Fruit fly (Drosophila melanogaster) whole organism, embryonic: ENCODE data around the gene CG33124.
A peak's percentile ranks its signal among the peaks of the same experiment; 100 is the strongest.

Source experiments
- Asciz ChIP-seq: fragments of 200-800 bp; sonication (Bioruptor generic); optimal IDR thresholded peaks from 2 replicates; lab custom pipeline; 2017; ENCODE audit warnings: missing biosample characterization, mild to moderate bottlenecking, missing genetic modification characterization, missing genetic modification reagents
- Bteb2 ChIP-seq: fragments of 200-800 bp; sonication (Bioruptor generic); optimal IDR thresholded peaks from 2 replicates; lab custom pipeline; 2016; ENCODE audit warnings: missing biosample characterization, missing genetic modification characterization
- CG10209 ChIP-seq: fragments of 200-800 bp; sonication (Bioruptor generic); optimal IDR thresholded peaks from 3 replicates; lab custom pipeline; 2017; ENCODE audit warnings: missing biosample characterization, mild to moderate bottlenecking, missing genetic modification characterization, missing genetic modification reagents
- CG1024 ChIP-seq: fragments of 200-800 bp; sonication (Bioruptor generic); IDR thresholded peaks from 2 replicates; pipeline ENCODE4 v1.3.6; 2022; ENCODE audit warnings: missing biosample characterization, missing genetic modification characterization
- CG10654 ChIP-seq: fragments of 200-800 bp; sonication (Bioruptor generic); optimal IDR thresholded peaks from 2 replicates; lab custom pipeline; 2016; ENCODE audit warnings: missing biosample characterization, missing genetic modification characterization
- CG11695 ChIP-seq: fragments of 200-800 bp; sonication (Bioruptor generic); IDR thresholded peaks from 3 replicates; pipeline ENCODE4 v1.3.6; 2022; ENCODE audit warnings: missing biosample characterization, missing genetic modification characterization
- CG11723 ChIP-seq: fragments of 200-800 bp; sonication (Bioruptor generic); optimal IDR thresholded peaks from 2 replicates; lab custom pipeline; 2017; ENCODE audit warnings: missing biosample characterization, mild to moderate bottlenecking, missing genetic modification characterization
- CG13424 ChIP-seq: fragments of 200-800 bp; sonication (Bioruptor generic); optimal IDR thresholded peaks from 2 replicates; lab custom pipeline; 2019; ENCODE audit warnings: missing biosample characterization, mild to moderate bottlenecking, missing genetic modification characterization, moderate library complexity
- CG13775 ChIP-seq: fragments of 200-800 bp; sonication (Bioruptor generic); optimal IDR thresholded peaks from 3 replicates; lab custom pipeline; 2017; ENCODE audit warnings: missing biosample characterization, mild to moderate bottlenecking, missing genetic modification characterization
- CG14860 ChIP-seq: fragments of 200-800 bp; sonication (Bioruptor generic); IDR thresholded peaks from 3 replicates; pipeline ENCODE4 v1.3.6; 2022; ENCODE audit warnings: missing biosample characterization, missing genetic modification characterization; ENCODE audit not compliant: partially characterized antibody
- CG14965 ChIP-seq: fragments of 200-800 bp; sonication (Bioruptor generic); optimal IDR thresholded peaks from 2 replicates; lab custom pipeline; 2016; ENCODE audit warnings: missing biosample characterization, missing genetic modification characterization, borderline replicate concordance
- CG15073 ChIP-seq: fragments of 200-800 bp; sonication (Bioruptor generic); optimal IDR thresholded peaks from 2 replicates; lab custom pipeline; 2016; ENCODE audit warnings: missing biosample characterization, missing genetic modification characterization
- CG15269 ChIP-seq: fragments of 200-800 bp; sonication (Bioruptor generic); optimal IDR thresholded peaks from 2 replicates; lab custom pipeline; 2018; ENCODE audit warnings: missing biosample characterization, mild to moderate bottlenecking, missing genetic modification characterization, moderate library complexity
- CG16779 ChIP-seq: fragments of 200-800 bp; sonication (Bioruptor generic); IDR thresholded peaks from 2 replicates; pipeline ENCODE4 v1.3.6; 2022; ENCODE audit warnings: missing biosample characterization, missing genetic modification characterization
- CG16863 ChIP-seq: fragments of 200-800 bp; sonication (Bioruptor generic); optimal IDR thresholded peaks from 3 replicates; lab custom pipeline; 2016; ENCODE audit warnings: missing biosample characterization, missing genetic modification characterization
- CG17359 ChIP-seq: fragments of 200-800 bp; sonication (Bioruptor generic); optimal IDR thresholded peaks from 3 replicates; lab custom pipeline; 2018; ENCODE audit warnings: missing biosample characterization, mild to moderate bottlenecking, missing genetic modification characterization, moderate library complexity
- CG17568 ChIP-seq: fragments of 200-800 bp; sonication (Bioruptor generic); optimal IDR thresholded peaks from 2 replicates; lab custom pipeline; 2018; ENCODE audit warnings: missing biosample characterization, mild to moderate bottlenecking, missing genetic modification characterization, moderate library complexity
- CG3838 ChIP-seq: fragments of 200-800 bp; sonication (Bioruptor generic); optimal IDR thresholded peaks from 3 replicates; lab custom pipeline; 2016; ENCODE audit warnings: missing biosample characterization, missing genetic modification characterization
- CG4730 ChIP-seq: fragments of 200-800 bp; sonication (Bioruptor generic); IDR thresholded peaks from 2 replicates; pipeline ENCODE4 v1.3.6; 2022; ENCODE audit warnings: missing biosample characterization, missing genetic modification characterization
- CG6272 ChIP-seq: fragments of 200-800 bp; sonication (Bioruptor generic); IDR thresholded peaks from 2 replicates; pipeline ENCODE4 v1.3.6; 2022; ENCODE audit warnings: missing biosample characterization, missing genetic modification characterization
- CG9609 ChIP-seq: fragments of 200-800 bp; sonication (Bioruptor generic); optimal IDR thresholded peaks from 3 replicates; lab custom pipeline; 2016; ENCODE audit warnings: missing biosample characterization, missing genetic modification characterization
- CG9932 ChIP-seq: fragments of 200-800 bp; sonication (Bioruptor generic); IDR thresholded peaks from 2 replicates; pipeline ENCODE4 v1.3.6; 2022; ENCODE audit warnings: missing biosample characterization, missing genetic modification characterization
- CkIIα-i1 ChIP-seq: fragments of 200-800 bp; sonication (Bioruptor generic); IDR thresholded peaks from 2 replicates; pipeline ENCODE4 v1.3.6; 2022; ENCODE audit warnings: missing biosample characterization, missing genetic modification characterization
- D19B ChIP-seq: fragments of 200-800 bp; sonication (Bioruptor generic); optimal IDR thresholded peaks from 2 replicates; lab custom pipeline; 2017; ENCODE audit warnings: missing biosample characterization, mild to moderate bottlenecking, missing genetic modification characterization
- Dbx ChIP-seq: fragments of 200-800 bp; sonication (Bioruptor generic); IDR thresholded peaks from 3 replicates; pipeline ENCODE4 v1.3.6; 2022; ENCODE audit warnings: missing biosample characterization, missing genetic modification characterization
- H15 ChIP-seq: fragments of 200-800 bp; sonication (Bioruptor generic); IDR thresholded peaks from 3 replicates; pipeline ENCODE4 v1.3.6; 2022; ENCODE audit warnings: missing biosample characterization, missing genetic modification characterization
- Hr3 ChIP-seq: fragments of 200-800 bp; sonication (Bioruptor generic); optimal IDR thresholded peaks from 3 replicates; lab custom pipeline; 2016; ENCODE audit warnings: missing biosample characterization, missing genetic modification characterization
- Lpt ChIP-seq: fragments of >200 bp; optimal IDR thresholded peaks from 2 replicates; lab custom pipeline; 2018; ENCODE audit warnings: missing biosample characterization, missing genetic modification characterization
- Ptx1 ChIP-seq: fragments of 200-800 bp; sonication (Bioruptor generic); IDR thresholded peaks from 2 replicates; pipeline ENCODE4 v1.3.6; 2022; ENCODE audit warnings: missing biosample characterization, missing genetic modification characterization
- crc ChIP-seq: fragments of 200-800 bp; sonication (Bioruptor generic); optimal IDR thresholded peaks from 2 replicates; lab custom pipeline; 2016; ENCODE audit warnings: missing biosample characterization, missing genetic modification characterization
- croc ChIP-seq: fragments of 200-800 bp; sonication (Bioruptor generic); conservative IDR thresholded peaks from 3 replicates; pipeline ENCODE4 v1.3.6; 2022; ENCODE audit warnings: missing biosample characterization, missing genetic modification characterization
- eve ChIP-seq, 2 experiments: fragments of >200 bp; optimal IDR thresholded peaks; 2 replicates each; lab custom pipeline; 2017; ENCODE audit warnings: missing biosample characterization in 2 of 2, missing genetic modification characterization in 2 of 2
- ftz-f1 ChIP-seq: fragments of 200-800 bp; sonication (Bioruptor generic); optimal IDR thresholded peaks from 2 replicates; lab custom pipeline; 2016; ENCODE audit warnings: missing biosample characterization, missing genetic modification characterization
- ham ChIP-seq: fragments of 200-800 bp; sonication (Bioruptor generic); IDR thresholded peaks from 2 replicates; pipeline ENCODE4 v1.3.6; 2022; ENCODE audit warnings: missing biosample characterization, missing genetic modification characterization
- insv ChIP-seq, 2 experiments: fragments of 200-800 bp; sonication (Bioruptor generic); optimal IDR thresholded peaks; 3 replicates each; lab custom pipeline; 2016 to 2018; ENCODE audit warnings: missing biosample characterization in 2 of 2, missing genetic modification characterization in 2 of 2
- kah ChIP-seq: fragments of 200-800 bp; sonication (Bioruptor generic); optimal IDR thresholded peaks from 2 replicates; lab custom pipeline; 2018; ENCODE audit warnings: missing biosample characterization, mild to moderate bottlenecking, missing genetic modification characterization
- nerfin-1 ChIP-seq: fragments of 200-800 bp; sonication (Bioruptor generic); optimal IDR thresholded peaks from 3 replicates; lab custom pipeline; 2019; ENCODE audit warnings: missing biosample characterization, mild to moderate bottlenecking, missing genetic modification characterization, moderate library complexity
- odd ChIP-seq: fragments of 200-800 bp; sonication (Bioruptor generic); optimal IDR thresholded peaks from 2 replicates; lab custom pipeline; 2017; ENCODE audit warnings: missing biosample characterization, mild to moderate bottlenecking, missing genetic modification characterization
- otp ChIP-seq: fragments of 200-800 bp; sonication (Bioruptor generic); IDR thresholded peaks from 3 replicates; pipeline ENCODE4, ENCODE4 v1.3.6; 2022; ENCODE audit warnings: missing biosample characterization, missing genetic modification characterization
- pfk ChIP-seq: fragments of 200-800 bp; sonication (Bioruptor generic); optimal IDR thresholded peaks from 2 replicates; lab custom pipeline; 2018; ENCODE audit warnings: missing biosample characterization, mild to moderate bottlenecking, missing genetic modification characterization, moderate library complexity
- phol ChIP-seq: fragments of 200-800 bp; sonication (Bioruptor generic); optimal IDR thresholded peaks from 3 replicates; lab custom pipeline; 2018; ENCODE audit warnings: missing biosample characterization, mild to moderate bottlenecking, missing genetic modification characterization, moderate library complexity
- prd ChIP-seq, 3 experiments: fragments of >200 bp in 2 of 3; fragments of 200-800 bp in 1 of 3; sonication (Bioruptor generic) in 1 of 3; optimal IDR thresholded peaks in 2 of 3; IDR thresholded peaks in 1 of 3; 2 replicates in 2 of 3; 3 replicates in 1 of 3; pipeline versions ENCODE4 v1.3.6 to Lab custom; 2017 to 2022; ENCODE audit warnings: missing biosample characterization in 1 of 3, missing genetic modification characterization in 1 of 3
- pzg ChIP-seq: fragments of 200-800 bp; sonication (Bioruptor generic); optimal IDR thresholded peaks from 3 replicates; lab custom pipeline; 2018; ENCODE audit warnings: missing biosample characterization, mild to moderate bottlenecking, missing genetic modification characterization, moderate library complexity
- sd ChIP-seq: fragments of 200-800 bp; sonication (Bioruptor generic); optimal IDR thresholded peaks from 3 replicates; lab custom pipeline; 2018; ENCODE audit warnings: missing biosample characterization, mild to moderate bottlenecking, missing genetic modification characterization, moderate library complexity
- sisA ChIP-seq: fragments of 200-800 bp; sonication (Bioruptor generic); IDR thresholded peaks from 2 replicates; pipeline ENCODE4 v1.3.6; 2022; ENCODE audit warnings: missing biosample characterization, missing genetic modification characterization
- sob ChIP-seq: fragments of 200-800 bp; sonication (Bioruptor generic); IDR thresholded peaks from 2 replicates; pipeline ENCODE4 v1.3.6; 2022; ENCODE audit warnings: missing biosample characterization, missing genetic modification characterization
- twi ChIP-seq: fragments of 200-800 bp; optimal IDR thresholded peaks from 2 replicates; lab custom pipeline; 2019; ENCODE audit warnings: missing biosample characterization, mild to moderate bottlenecking, missing genetic modification characterization, moderate library complexity
- usp ChIP-seq: fragments of >200 bp; optimal IDR thresholded peaks from 2 replicates; lab custom pipeline; 2017; ENCODE audit warnings: missing biosample characterization, missing genetic modification characterization
- vfl ChIP-seq: fragments of 200-800 bp; sonication (Bioruptor generic); optimal IDR thresholded peaks from 2 replicates; lab custom pipeline; 2016; ENCODE audit warnings: missing biosample characterization, missing genetic modification characterization
- wor ChIP-seq: fragments of 200-800 bp; sonication (Bioruptor generic); IDR thresholded peaks from 2 replicates; pipeline ENCODE4 v1.3.6; 2022; ENCODE audit warnings: missing biosample characterization, missing genetic modification characterization
- zfh1 ChIP-seq: fragments of 200-800 bp; sonication (Bioruptor generic); IDR thresholded peaks from 3 replicates; pipeline ENCODE4 v1.3.6; 2022; ENCODE audit warnings: missing biosample characterization, missing genetic modification characterization

The CG33124 gene

DNA sequence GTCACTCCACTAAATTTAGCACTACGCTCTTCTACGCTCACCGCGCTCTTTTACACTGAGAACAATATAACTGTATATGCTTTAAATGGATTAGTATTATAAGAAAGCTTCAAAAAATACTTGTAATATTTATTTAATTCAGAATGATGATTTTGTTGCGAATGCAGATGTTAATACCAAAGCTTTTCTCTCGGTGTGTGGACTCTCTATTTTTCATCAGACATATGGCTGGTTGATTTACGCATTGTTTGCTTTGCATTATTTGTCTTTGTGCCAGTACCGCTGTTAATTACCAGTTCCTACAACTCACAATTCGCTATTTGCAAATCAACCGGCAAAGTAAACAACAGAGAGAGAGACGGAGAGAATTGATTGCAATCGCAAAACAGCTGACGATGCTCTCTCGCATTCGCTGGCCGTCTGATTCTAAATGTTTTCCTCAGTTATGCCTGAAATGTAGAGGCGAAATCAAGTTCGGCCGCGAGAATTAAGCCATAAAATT is 12.8 kb upstream of the CG33124 start (continued):
- TF ChIP-seq Lpt (GFP tag; lab: Kevin White, UChicago) = no peak
- peak; percentile 94 for TF ChIP-seq CG9609 (GFP tag; lab: Kevin White, UChicago)
- TF ChIP-seq ftz-f1 (GFP tag; lab: Kevin White, UChicago) = peak; percentile 68
- no peak for TF ChIP-seq prd (optimal IDR thresholded peaks at IDR 0.05; lab: Kevin White, UChicago)
- TF ChIP-seq prd (GFP tag; IDR thresholded peaks at IDR 0.05; lab: Robert Waterston, UW) = peak; percentile 98
- no peak for TF ChIP-seq pfk
- no peak for TF ChIP-seq usp (GFP tag; lab: Kevin White, UChicago)
- TF ChIP-seq CG10209 (GFP tag; lab: Kevin White, UChicago) = peak; percentile 98
- TF ChIP-seq CG4730 = peak; percentile 95
- peak; percentile 97 for TF ChIP-seq sisA
- TF ChIP-seq croc = peak; percentile 91
- peak; percentile 95 for TF ChIP-seq odd (GFP tag; lab: Kevin White, UChicago)
- TF ChIP-seq Hr3 (GFP tag; lab: Kevin White, UChicago) = peak; percentile 97
- TF ChIP-seq kah = peak; percentile 86
- peak; percentile 91 for TF ChIP-seq crc (GFP tag; lab: Kevin White, UChicago)
- TF ChIP-seq CG13424 (tag; lab: Kevin White, UChicago) = peak; percentile 97
- peak; percentile 98 for TF ChIP-seq CG11695 (GFP tag; lab: Robert Waterston, UW)
- TF ChIP-seq CG1024 (GFP tag; lab: Robert Waterston, UW) = peak; percentile 95
- TF ChIP-seq insv (GFP tag; optimal IDR thresholded peaks at IDR 0.05; lab: Kevin White, UChicago) = peak in 1 of 2 experiments; percentile 57
- TF ChIP-seq CG9932 (GFP tag; lab: Robert Waterston, UW) = peak; percentile 99
- peak; percentile 92 for TF ChIP-seq phol (tag; lab: Kevin White, UChicago)
- TF ChIP-seq zfh1 = peak; percentile 98
- TF ChIP-seq CG14860 (GFP tag; lab: Robert Waterston, UW) = no peak
- TF ChIP-seq CG6272 = peak; percentile 91
- peak; percentile 86 for TF ChIP-seq D19B
- TF ChIP-seq CG14965 (GFP tag; lab: Kevin White, UChicago) = peak; percentile 61
- TF ChIP-seq CG17359 (tag; lab: Kevin White, UChicago) = peak; percentile 96
- TF ChIP-seq Dbx (GFP tag; lab: Robert Waterston, UW) = peak; percentile 98
- peak; percentile 96 for TF ChIP-seq CG16779 (GFP tag; lab: Robert Waterston, UW)
- TF ChIP-seq twi (tag; lab: Kevin White, UChicago) = peak; percentile 92
- TF ChIP-seq CkIIα-i1 (GFP tag; lab: Robert Waterston, UW) = peak; percentile 90
- TF ChIP-seq CG15073 (GFP tag; lab: Kevin White, UChicago) = peak; percentile 76
- TF ChIP-seq sd (tag; lab: Kevin White, UChicago) = peak; percentile 85
- TF ChIP-seq vfl (GFP tag; lab: Kevin White, UChicago) = peak; percentile 96
- peak; percentile 96 for TF ChIP-seq ham
- peak; percentile 92 for TF ChIP-seq CG11723
- TF ChIP-seq CG13775 (GFP tag; lab: Kevin White, UChicago) = peak; percentile 94
- TF ChIP-seq Bteb2 (GFP tag; lab: Kevin White, UChicago) = peak; percentile 96
- TF ChIP-seq Asciz (GFP tag; lab: Kevin White, UChicago) = peak; percentile 89
- TF ChIP-seq CG3838 (GFP tag; lab: Kevin White, UChicago) = peak; percentile 83
- TF ChIP-seq CG17568 (GFP tag; lab: Kevin White, UChicago) = peak; percentile 93
- TF ChIP-seq CG10654 (GFP tag; lab: Kevin White, UChicago) = peak; percentile 91
- peak; percentile 99 for TF ChIP-seq sob (GFP tag; lab: Robert Waterston, UW)
- TF ChIP-seq CG16863 (GFP tag; lab: Kevin White, UChicago) = peak; percentile 92
- TF ChIP-seq otp (GFP tag; lab: Robert Waterston, UW) = peak; percentile 98
- TF ChIP-seq nerfin-1 (tag; lab: Kevin White, UChicago) = peak; percentile 88
- peak; percentile 99 for TF ChIP-seq CG15269 (tag; lab: Kevin White, UChicago)
- TF ChIP-seq pzg (GFP tag; lab: Kevin White, UChicago) = peak; percentile 26
- TF ChIP-seq eve (GFP tag; optimal IDR thresholded peaks at IDR 0.05; lab: Kevin White, UChicago) = peak in 1 of 2 experiments; percentile 4
- TF ChIP-seq wor (GFP tag; lab: Robert Waterston, UW) = peak; percentile 92
- TF ChIP-seq Ptx1 (GFP tag; lab: Robert Waterston, UW) = peak; percentile 99
- TF ChIP-seq H15 (GFP tag; lab: Robert Waterston, UW) = peak; percentile 96
